Worm (Caenorhabditis elegans): ENCODE measurements around the gene sra-12.
"Not testable (repeated sequence)": the region's sequence is repeated elsewhere in the genome, so short reads cannot be mapped to it uniquely, and the experiment has no call there.

sra-12 gene

ce11 chrII:10945446-10945845 is 41.2 kb upstream of the sra-12 start:
- TF ChIP-seq nhr-237 (tag; optimal IDR thresholded peaks at IDR 0.05) (no peak), pqm-1 (tag; optimal IDR thresholded peaks at IDR 0.05) (no peak), fos-1 (tag; optimal IDR thresholded peaks at IDR 0.05) (no peak), C34B4.2 (tag; optimal IDR thresholded peaks at IDR 0.05) (no peak), lin-14 (GFP tag; optimal IDR thresholded peaks at IDR 0.05) (peak; percentile 34), ceh-82 (tag; optimal IDR thresholded peaks at IDR 0.05) (no peak), tbx-2 (tag; optimal IDR thresholded peaks at IDR 0.05) (no peak), ceh-63 (GFP tag; optimal IDR thresholded peaks at IDR 0.05) (no peak), efl-1 (optimal IDR thresholded peaks at IDR 0.05) (peak; percentile 11 to 17), efl-1 (GFP tag; optimal IDR thresholded peaks at IDR 0.05 in 1 of 2) (peak in 1 of 2 experiments; percentile 86), lir-3 (tag; optimal IDR thresholded peaks at IDR 0.05; ENCODE audit: poor library complexity) (no peak), ets-5 (GFP tag; IDR thresholded peaks at IDR 0.05) (no peak), blmp-1 (tag; optimal IDR thresholded peaks at IDR 0.05) (peak; percentile 84), mab-9 (GFP tag; IDR thresholded peaks at IDR 0.05) (no peak), isw-1 (GFP tag; IDR thresholded peaks at IDR 0.05) (no peak), dpl-1 (GFP tag; optimal IDR thresholded peaks at IDR 0.05) (no peak), unc-130 (tag; optimal IDR thresholded peaks at IDR 0.05) (no peak), aha-1 (tag; optimal IDR thresholded peaks at IDR 0.05) (no peak), zag-1 (tag; optimal IDR thresholded peaks at IDR 0.05) (no peak), mdl-1 (tag; optimal IDR thresholded peaks at IDR 0.05) (no peak), fkh-4 (tag; optimal IDR thresholded peaks at IDR 0.05; ENCODE audit: borderline replicate concordance) (no peak)

- not testable (repeated sequence) for TF ChIP-seq ceh-88, grh-1, ets-5 (GFP tag; IDR thresholded peaks at IDR 0.05)
Measured at ce11 chrII:10941918-10942317, 37.6 kb upstream of the sra-12 start, which contains the start of gene R03D7.15. Gene R03D7.15 (plus strand): TSS chrII:10942216.

ce11 chrII:10935336-10935735 is 31.1 kb upstream of the sra-12 start:
- TF ChIP-seq C16A3.4 (tag; optimal IDR thresholded peaks at IDR 0.05) (no peak), unc-130 (tag; optimal IDR thresholded peaks at IDR 0.05) (no peak), efl-1 (optimal IDR thresholded peaks at IDR 0.05) (no peak), efl-1 (GFP tag; optimal IDR thresholded peaks at IDR 0.05 in 1 of 2) (no peak), elt-2 (tag; optimal IDR thresholded peaks at IDR 0.05) (no peak), fkh-10 (GFP tag; optimal IDR thresholded peaks at IDR 0.05) (no peak), dsc-1 (tag; optimal IDR thresholded peaks at IDR 0.05) (no peak), nhr-11 (tag; optimal IDR thresholded peaks at IDR 0.05) (no peak), fkh-8 (tag; optimal IDR thresholded peaks at IDR 0.05) (no peak), ceh-88 (GFP tag; IDR thresholded peaks at IDR 0.05) (no peak), rnt-1 (tag; optimal IDR thresholded peaks at IDR 0.05) (no peak)

ce11 chrII:10934786-10935185 is 30.5 kb upstream of the sra-12 start, which contains the start of gene R03D7.2:
Gene R03D7.2 (minus strand): TSS chrII:10935184.
- TF ChIP-seq hlh-17 (GFP tag; optimal IDR thresholded peaks at IDR 0.05; ENCODE audit: borderline replicate concordance) = peak; percentile 8
- no peak for TF ChIP-seq elt-2 (tag; optimal IDR thresholded peaks at IDR 0.05)

- TF ChIP-seq zag-1 (tag; optimal IDR thresholded peaks at IDR 0.05) (no peak), unc-98 (GFP tag; IDR thresholded peaks at IDR 0.05) (no peak), efl-1 (optimal IDR thresholded peaks at IDR 0.05) (no peak), efl-1 (GFP tag; optimal IDR thresholded peaks at IDR 0.05 in 1 of 2) (peak in 1 of 2 experiments; percentile 9), ces-1 (GFP tag; optimal IDR thresholded peaks at IDR 0.05) (no peak)
Measured at ce11 chrII:10933948-10934722, 29.9 kb upstream of the sra-12 start.

Measured in whole organism, L1 larva.